Worm (Caenorhabditis elegans) whole organism, late embryonic: ENCODE data around the gene F45D11.11.
"Not testable (repeated sequence)": the region's sequence is repeated elsewhere in the genome, so short reads cannot be mapped to it uniquely, and the experiment has no call there.

Experiments used
- F13H6.1 ChIP-seq: sonication (generic microtip); optimal IDR thresholded peaks from 2 replicates; lab custom pipeline; 2016; ENCODE audit warnings: missing genetic modification characterization, missing compliant biosample characterization
- K02D7.2 ChIP-seq: sonication (generic microtip); optimal IDR thresholded peaks from 2 replicates; lab custom pipeline; 2017; ENCODE audit warnings: mild to moderate bottlenecking, missing genetic modification characterization, missing compliant biosample characterization
- K09A11.1 ChIP-seq: sonication (generic microtip); optimal IDR thresholded peaks from 2 replicates; lab custom pipeline; 2017; ENCODE audit warnings: antibody characterized with exemption, mild to moderate bottlenecking, missing genetic modification characterization, missing compliant biosample characterization; ENCODE audit not compliant: insufficient read depth
- ahr-1 ChIP-seq: sonication (generic microtip); optimal IDR thresholded peaks from 2 replicates; lab custom pipeline; 2016; ENCODE audit warnings: missing genetic modification characterization, missing compliant biosample characterization
- ama-1 ChIP-seq: fragments of 150-350 bp; optimal IDR thresholded peaks from 2 replicates; lab custom pipeline; 2014
- ceh-18 ChIP-seq: sonication (generic microtip); optimal IDR thresholded peaks from 2 replicates; lab custom pipeline; 2016; ENCODE audit warnings: missing genetic modification characterization, missing compliant biosample characterization
- ceh-19 ChIP-seq: fragments of 200-800 bp; sonication (Bioruptor generic); optimal IDR thresholded peaks from 2 replicates; lab custom pipeline; 2018; ENCODE audit warnings: mild to moderate bottlenecking, missing genetic modification characterization, missing compliant biosample characterization
- ceh-22 ChIP-seq: sonication (generic microtip); optimal IDR thresholded peaks from 2 replicates; lab custom pipeline; 2017; ENCODE audit warnings: missing biosample characterization, missing genetic modification characterization
- ceh-30 ChIP-seq: fragments of 150-350 bp; optimal IDR thresholded peaks from 2 replicates; lab custom pipeline; 2014; ENCODE audit warnings: missing biosample characterization, missing genetic modification characterization
- ceh-31 ChIP-seq: sonication (generic microtip); optimal IDR thresholded peaks from 2 replicates; lab custom pipeline; 2016; ENCODE audit warnings: missing genetic modification characterization, missing compliant biosample characterization
- ceh-48 ChIP-seq: sonication (generic microtip); optimal IDR thresholded peaks from 2 replicates; lab custom pipeline; 2016; ENCODE audit warnings: missing genetic modification characterization, inconsistent platforms, missing compliant biosample characterization
- ceh-6 ChIP-seq: fragments of 200-800 bp; sonication (Bioruptor generic); optimal IDR thresholded peaks from 2 replicates; lab custom pipeline; 2018; ENCODE audit warnings: mild to moderate bottlenecking, missing genetic modification characterization, missing compliant biosample characterization
- ceh-9 ChIP-seq: sonication (generic microtip); optimal IDR thresholded peaks from 2 replicates; lab custom pipeline; 2016; ENCODE audit warnings: mild to moderate bottlenecking, missing genetic modification characterization, inconsistent platforms, missing compliant biosample characterization
- che-1 ChIP-seq: sonication (generic microtip); optimal IDR thresholded peaks from 2 replicates; lab custom pipeline; 2016; ENCODE audit warnings: mild to moderate bottlenecking, missing genetic modification characterization, missing compliant biosample characterization
- dve-1 ChIP-seq: sonication (generic microtip); optimal IDR thresholded peaks from 2 replicates; lab custom pipeline; 2017; ENCODE audit warnings: antibody characterized with exemption, mild to moderate bottlenecking, missing genetic modification characterization, missing compliant biosample characterization
- elt-4 ChIP-seq: sonication (generic microtip); optimal IDR thresholded peaks from 2 replicates; lab custom pipeline; 2016; ENCODE audit warnings: missing genetic modification characterization, missing compliant biosample characterization
- fax-1 ChIP-seq: sonication (generic microtip); optimal IDR thresholded peaks from 2 replicates; lab custom pipeline; 2016; ENCODE audit warnings: missing genotype, missing genetic modification characterization, missing compliant biosample characterization
- fkh-6 ChIP-seq: sonication (generic microtip); optimal IDR thresholded peaks from 2 replicates; lab custom pipeline; 2016; ENCODE audit warnings: missing genetic modification characterization, missing compliant biosample characterization
- hlh-15 ChIP-seq: sonication (generic microtip); optimal IDR thresholded peaks from 2 replicates; lab custom pipeline; 2016; ENCODE audit warnings: missing genetic modification characterization, missing compliant biosample characterization
- hlh-30 ChIP-seq: sonication (generic microtip); optimal IDR thresholded peaks from 2 replicates; lab custom pipeline; 2017; ENCODE audit warnings: antibody characterized with exemption, missing genetic modification characterization, missing compliant biosample characterization; ENCODE audit not compliant: insufficient read depth
- hlh-6 ChIP-seq: sonication (generic microtip); optimal IDR thresholded peaks from 2 replicates; lab custom pipeline; 2016; ENCODE audit warnings: missing genotype, missing genetic modification characterization, missing compliant biosample characterization
- lim-6 ChIP-seq: sonication (generic microtip); optimal IDR thresholded peaks from 2 replicates; lab custom pipeline; 2016; ENCODE audit warnings: missing genetic modification characterization, missing compliant biosample characterization
- madf-2 ChIP-seq: sonication (generic microtip); optimal IDR thresholded peaks from 2 replicates; lab custom pipeline; 2017; ENCODE audit warnings: missing genetic modification characterization, missing compliant biosample characterization
- nfya-1 ChIP-seq: sonication (generic microtip); optimal IDR thresholded peaks from 2 replicates; lab custom pipeline; 2017; ENCODE audit warnings: missing genetic modification characterization, mild to moderate bottlenecking, missing compliant biosample characterization, antibody characterized with exemption, moderate library complexity
- npax-4 ChIP-seq: sonication (generic microtip); optimal IDR thresholded peaks from 2 replicates; lab custom pipeline; 2016; ENCODE audit warnings: missing genetic modification characterization, missing compliant biosample characterization
- pha-2 ChIP-seq: sonication (generic microtip); optimal IDR thresholded peaks from 2 replicates; lab custom pipeline; 2017; ENCODE audit warnings: mild to moderate bottlenecking, missing genetic modification characterization, missing compliant biosample characterization
- pros-1 ChIP-seq: fragments of 150-350 bp; optimal IDR thresholded peaks from 2 replicates; lab custom pipeline; 2014; ENCODE audit warnings: missing biosample characterization, missing genetic modification reagents, missing genetic modification characterization
- ref-2 ChIP-seq: sonication (generic microtip); optimal IDR thresholded peaks from 2 replicates; lab custom pipeline; 2016; ENCODE audit warnings: missing genetic modification characterization, missing compliant biosample characterization
- rnt-1 ChIP-seq: sonication (generic microtip); optimal IDR thresholded peaks from 2 replicates; lab custom pipeline; 2016; ENCODE audit warnings: missing genetic modification characterization, missing compliant biosample characterization
- sdc-2 ChIP-seq: sonication (generic microtip); optimal IDR thresholded peaks from 2 replicates; lab custom pipeline; 2016; ENCODE audit warnings: missing genotype, missing genetic modification characterization, missing compliant biosample characterization
- sox-4 ChIP-seq: sonication (generic microtip); optimal IDR thresholded peaks from 2 replicates; lab custom pipeline; 2017; ENCODE audit warnings: mild to moderate bottlenecking, missing genetic modification characterization, inconsistent platforms, missing compliant biosample characterization
- syd-9 ChIP-seq: sonication (generic microtip); optimal IDR thresholded peaks from 2 replicates; lab custom pipeline; 2016; ENCODE audit warnings: mild to moderate bottlenecking, missing genetic modification characterization, moderate library complexity, missing compliant biosample characterization
- tbx-2 ChIP-seq: sonication (generic microtip); optimal IDR thresholded peaks from 2 replicates; lab custom pipeline; 2016; ENCODE audit warnings: missing genetic modification characterization, missing compliant biosample characterization
- zip-5 ChIP-seq: sonication (generic microtip); optimal IDR thresholded peaks from 2 replicates; lab custom pipeline; 2016; ENCODE audit warnings: missing genetic modification characterization, missing compliant biosample characterization

Gene F45D11.11

ce11 chrII:1026670-1027069 is 30.7 kb upstream of the F45D11.11 start, which contains the start of gene M01D1.12:
M01D1.12 (plus strand) TSS chrII:1026970.
- no peak for TF ChIP-seq nfya-1 (tag; lab: Kevin White, UChicago)
- TF ChIP-seq hlh-6 (tag; lab: Kevin White, UChicago), result no peak
- no peak for TF ChIP-seq pha-2 (tag; lab: Kevin White, UChicago)
- no peak for TF ChIP-seq fkh-6 (tag; lab: Kevin White, UChicago)
- TF ChIP-seq ceh-30 (tag; lab: Kevin White, UChicago), result no peak
- no peak for TF ChIP-seq hlh-15 (tag; lab: Kevin White, UChicago)
- TF ChIP-seq madf-2 (tag; lab: Kevin White, UChicago), result no peak
- TF ChIP-seq elt-4 (tag; lab: Kevin White, UChicago), result no peak
- TF ChIP-seq syd-9 (tag; lab: Kevin White, UChicago), result no peak
- no peak for TF ChIP-seq ceh-31 (tag; lab: Kevin White, UChicago)
- TF ChIP-seq npax-4 (tag; lab: Kevin White, UChicago), result no peak
- TF ChIP-seq K02D7.2 (tag; lab: Kevin White, UChicago), result no peak
- TF ChIP-seq ceh-18 (tag; lab: Kevin White, UChicago), result no peak
- TF ChIP-seq ceh-6 (GFP tag; lab: Kevin White, UChicago), result no peak
- TF ChIP-seq sdc-2, result no peak
- TF ChIP-seq lim-6, result no peak
- no peak for TF ChIP-seq ref-2 (tag; lab: Kevin White, UChicago)

ce11 chrII:1024684-1025083 is 28.7 kb upstream of the F45D11.11 start, which contains the start of gene btb-11:
btb-11 (minus strand) TSS chrII:1024784.
- not testable (repeated sequence) for TF ChIP-seq ama-1 (lab: Kevin White, UChicago); ceh-6 (GFP tag; lab: Kevin White, UChicago); tbx-2 (tag; lab: Kevin White, UChicago)

ce11 chrII:1006375-1006774 is 10.4 kb upstream of the F45D11.11 start, which contains the start of gene F45D11.14:
F45D11.14 (minus strand) TSS chrII:1006475.
- TF ChIP-seq ceh-22; hlh-30 (tag; lab: Kevin White, UChicago); ahr-1: not testable (repeated sequence)

ce11 chrII:1001351-1001750 is 5.3 kb upstream of the F45D11.11 start, which contains the start of the genes fbxb-30 and F45D11.5:
fbxb-30 (minus strand) TSS chrII:1001451.
F45D11.5 (plus strand) TSS chrII:1001702.
- TF ChIP-seq rnt-1 (tag; lab: Kevin White, UChicago), result no peak
- no peak for TF ChIP-seq ceh-9 (tag; lab: Kevin White, UChicago)
- TF ChIP-seq nfya-1 (tag; lab: Kevin White, UChicago), result no peak
- no peak for TF ChIP-seq zip-5 (tag; lab: Kevin White, UChicago)
- no peak for TF ChIP-seq hlh-6 (tag; lab: Kevin White, UChicago)
- TF ChIP-seq pros-1 (tag; lab: Kevin White, UChicago), result no peak
- no peak for TF ChIP-seq sox-4 (tag; lab: Kevin White, UChicago)
- no peak for TF ChIP-seq che-1 (tag; lab: Kevin White, UChicago)
- TF ChIP-seq dve-1 (tag; lab: Kevin White, UChicago), result no peak
- no peak for TF ChIP-seq lim-6
- no peak for TF ChIP-seq syd-9 (tag; lab: Kevin White, UChicago)
- no peak for TF ChIP-seq ceh-19 (GFP tag; lab: Kevin White, UChicago)
- TF ChIP-seq K09A11.1, result no peak

ce11 chrII:999493-999892 is 3.5 kb upstream of the F45D11.11 start, which contains the start of gene fbxb-29:
fbxb-29 (minus strand) TSS chrII:999593.
- TF ChIP-seq ama-1 (lab: Kevin White, UChicago) (no peak), syd-9 (tag; lab: Kevin White, UChicago) (no peak), F13H6.1 (tag; lab: Kevin White, UChicago) (no peak), fax-1 (tag; lab: Kevin White, UChicago) (no peak), hlh-15 (tag; lab: Kevin White, UChicago) (no peak), ceh-48 (tag; lab: Kevin White, UChicago) (no peak), ceh-18 (tag; lab: Kevin White, UChicago) (no peak)
- TF ChIP-seq, all 69 proteins: peak for 0
